Fruit fly (Drosophila melanogaster) whole organism, pupa: Measurements from ENCODE around the gene OXA1L.
A peak's percentile ranks its signal among the peaks of the same experiment; 100 is the strongest.

ENCODE experiments used
- CG10348 ChIP-seq: fragments of 200-800 bp; sonication (Bioruptor generic); IDR thresholded peaks from 2 replicates; pipeline ENCODE4 v1.3.6; 2022; ENCODE audit warnings: missing biosample characterization, missing genetic modification characterization
- CG13204 ChIP-seq: fragments of 200-800 bp; sonication (Bioruptor generic); optimal IDR thresholded peaks from 2 replicates; lab custom pipeline; 2018; ENCODE audit warnings: missing biosample characterization, mild to moderate bottlenecking, missing genetic modification characterization, moderate library complexity
- CG14655 ChIP-seq: fragments of 200-800 bp; sonication (Bioruptor generic); optimal IDR thresholded peaks from 3 replicates; lab custom pipeline; 2017; ENCODE audit warnings: mild to moderate bottlenecking, missing biosample characterization, missing genetic modification reagents, missing genetic modification characterization
- D1 ChIP-seq: fragments of 200-800 bp; sonication (Bioruptor generic); optimal IDR thresholded peaks from 2 replicates; lab custom pipeline; 2018; ENCODE audit warnings: missing biosample characterization, mild to moderate bottlenecking, missing genetic modification characterization, moderate library complexity
- EcR ChIP-seq: fragments of 200-800 bp; sonication (Bioruptor generic); optimal IDR thresholded peaks from 3 replicates; lab custom pipeline; 2019; ENCODE audit warnings: missing biosample characterization, missing genetic modification characterization, mild to moderate bottlenecking, moderate library complexity, missing genetic modification reagents

- TF ChIP-seq CG14655 (GFP tag; lab: Kevin White, UChicago) (peak; percentile 62), D1 (tag; lab: Kevin White, UChicago) (no peak), CG13204 (GFP tag; lab: Kevin White, UChicago) (no peak), CG10348 (GFP tag; lab: Robert Waterston, UW) (no peak; the same call in 1 of the 2 replicates), EcR (GFP tag; lab: Kevin White, UChicago) (no peak)
Observed at dm6 chr3L:10913214-10913613, 26.9 kb upstream of the OXA1L start.
